Worm (Caenorhabditis elegans) whole organism, midembryonic: ENCODE data around the gene D1005.6.

Experiments used
- T22C8.4 ChIP-seq: fragments of 200-800 bp; sonication (Bioruptor generic); IDR thresholded peaks from 2 replicates; pipeline ENCODE4 v1.3.6; 2022; ENCODE audit warnings: missing genetic modification characterization, missing compliant biosample characterization
- flt-1 ChIP-seq: fragments of 200-800 bp; sonication (Bioruptor generic); IDR thresholded peaks from 2 replicates; pipeline ENCODE4 v1.3.6; 2022; ENCODE audit warnings: missing genetic modification characterization, missing compliant biosample characterization
- klf-2 ChIP-seq: fragments of 200-800 bp; sonication (Bioruptor generic); conservative IDR thresholded peaks from 2 replicates; pipeline ENCODE4 v1.3.6; 2022; ENCODE audit warnings: missing genetic modification reagents, missing genetic modification characterization, missing compliant biosample characterization
- med-1 ChIP-seq: sonication (generic microtip); optimal IDR thresholded peaks from 2 replicates; lab custom pipeline; 2017; ENCODE audit warnings: missing genetic modification characterization, mild to moderate bottlenecking, missing compliant biosample characterization, antibody characterized with exemption, missing genetic modification reagents; ENCODE audit not compliant: insufficient read depth
- ztf-29 ChIP-seq: fragments of 200-800 bp; sonication (Bioruptor generic); IDR thresholded peaks from 2 replicates; pipeline ENCODE4 v1.3.6; 2022; ENCODE audit warnings: missing genetic modification reagents, missing genetic modification characterization, missing compliant biosample characterization

DNA sequence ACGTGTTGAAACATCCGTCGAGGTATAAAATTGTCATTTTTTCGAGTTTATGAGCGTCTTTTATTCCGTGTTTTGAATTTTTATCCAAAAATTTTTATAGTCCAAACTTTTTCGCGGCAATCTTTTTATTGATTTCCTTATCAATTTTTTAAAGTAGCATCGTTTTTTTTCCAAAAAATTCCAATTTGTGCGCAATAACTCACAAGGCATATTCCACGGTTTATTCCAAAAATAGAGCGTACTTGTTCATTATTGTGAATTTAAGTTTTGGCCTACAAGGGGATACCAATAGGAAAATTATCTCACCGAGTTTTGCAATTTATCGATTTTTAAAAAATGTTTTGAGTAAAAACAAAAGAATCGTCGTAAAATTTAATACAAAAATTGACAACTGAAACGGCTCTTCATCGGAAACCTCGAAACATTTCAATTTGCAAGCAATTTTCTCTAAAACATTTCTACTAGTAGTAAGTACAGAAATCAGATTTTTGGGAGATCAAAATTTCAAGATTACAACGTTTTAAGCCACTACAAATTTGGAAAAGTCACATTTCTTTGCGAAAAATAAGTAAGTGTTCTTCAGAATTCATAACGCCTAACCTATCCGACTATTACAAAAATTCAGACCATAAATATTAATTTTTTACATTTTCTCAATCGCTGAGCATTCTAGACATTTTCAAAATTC, 20.9 kb downstream of the D1005.6 start:
- TF ChIP-seq klf-2 (GFP tag; lab: Robert Waterston, UW) = no peak
- TF ChIP-seq med-1 (GFP tag; lab: Kevin White, UChicago) = no peak
- TF ChIP-seq ztf-29 = no peak
- no peak for TF ChIP-seq T22C8.4 (GFP tag; lab: Robert Waterston, UW)
- no peak for TF ChIP-seq flt-1 (GFP tag; lab: Robert Waterston, UW)
